Worm (Caenorhabditis elegans) whole organism, L3 larva: ENCODE results near the gene frm-8.

ENCODE experiments used
- ZK546.5 ChIP-seq: sonication (generic microtip); optimal IDR thresholded peaks from 2 replicates; lab custom pipeline; 2017; ENCODE audit warnings: missing biosample characterization, missing genetic modification characterization
- ceh-16 ChIP-seq: sonication (generic microtip); optimal IDR thresholded peaks from 2 replicates; lab custom pipeline; 2017; ENCODE audit warnings: missing biosample characterization, missing genetic modification characterization
- ceh-9 ChIP-seq: sonication (generic microtip); optimal IDR thresholded peaks from 2 replicates; lab custom pipeline; 2018; ENCODE audit warnings: missing biosample characterization, missing genetic modification characterization
- elt-1 ChIP-seq: fragments of 150-350 bp; optimal IDR thresholded peaks from 2 replicates; lab custom pipeline; 2014; ENCODE audit warnings: missing biosample characterization, missing genetic modification characterization
- elt-2 ChIP-seq: sonication (generic microtip); optimal IDR thresholded peaks from 2 replicates; lab custom pipeline; 2016; ENCODE audit warnings: missing genetic modification reagents, mild to moderate bottlenecking, missing genetic modification characterization, missing compliant biosample characterization
- elt-3 ChIP-seq, 3 experiments: fragments of 150-350 bp in 1 of 3; sonication (generic microtip) in 2 of 3; optimal IDR thresholded peaks; 2 replicates in 2 of 3; 4 replicates in 1 of 3; lab custom pipeline; 2014 to 2017; ENCODE audit warnings: missing biosample characterization in 3 of 3, missing genetic modification characterization in 3 of 3
- fkh-10 ChIP-seq: sonication (generic microtip); optimal IDR thresholded peaks from 2 replicates; lab custom pipeline; 2017; ENCODE audit warnings: missing biosample characterization, missing genetic modification reagents, missing genetic modification characterization
- fos-1 ChIP-seq: fragments of 150-350 bp; optimal IDR thresholded peaks from 2 replicates; lab custom pipeline; 2014; ENCODE audit warnings: missing biosample characterization, missing genetic modification characterization
- hmg-11 ChIP-seq: sonication (generic microtip); optimal IDR thresholded peaks from 2 replicates; lab custom pipeline; 2016; ENCODE audit warnings: missing genetic modification characterization, missing compliant biosample characterization
- lin-39 ChIP-seq: fragments of 150-350 bp; optimal IDR thresholded peaks from 2 replicates; lab custom pipeline; 2018; ENCODE audit warnings: missing biosample characterization, missing genetic modification reagents, missing genetic modification characterization
- lsy-12 ChIP-seq: sonication (generic microtip); optimal IDR thresholded peaks from 2 replicates; lab custom pipeline; 2016; ENCODE audit warnings: mild to moderate bottlenecking, missing genetic modification characterization, missing compliant biosample characterization
- mdl-1 ChIP-seq: fragments of 150-350 bp; optimal IDR thresholded peaks from 2 replicates; lab custom pipeline; 2014; ENCODE audit warnings: missing biosample characterization, missing genetic modification characterization
- mml-1 ChIP-seq: fragments of 150-350 bp; sonication (generic microtip); optimal IDR thresholded peaks from 3 replicates; lab custom pipeline; 2014; ENCODE audit warnings: missing biosample characterization, missing genetic modification characterization
- nfya-1 ChIP-seq: sonication (generic microtip); optimal IDR thresholded peaks from 2 replicates; lab custom pipeline; 2017; ENCODE audit warnings: missing genetic modification characterization, mild to moderate bottlenecking, missing compliant biosample characterization, antibody characterized with exemption, moderate library complexity; ENCODE audit not compliant: insufficient read depth
- nhr-23 ChIP-seq: fragments of 150-350 bp; optimal IDR thresholded peaks from 2 replicates; lab custom pipeline; 2014; ENCODE audit warnings: missing biosample characterization, missing genetic modification reagents, missing genetic modification characterization
- nhr-28 ChIP-seq: fragments of 150-350 bp; optimal IDR thresholded peaks from 2 replicates; lab custom pipeline; 2014; ENCODE audit warnings: missing biosample characterization, missing genetic modification characterization
- nhr-43 ChIP-seq: sonication (generic microtip); optimal IDR thresholded peaks from 2 replicates; lab custom pipeline; 2016; ENCODE audit warnings: mild to moderate bottlenecking, missing genetic modification characterization, missing compliant biosample characterization; ENCODE audit not compliant: poor library complexity, severe bottlenecking
- nhr-67 ChIP-seq: fragments of 150-350 bp; optimal IDR thresholded peaks from 2 replicates; lab custom pipeline; 2014; ENCODE audit warnings: missing biosample characterization, missing genetic modification characterization
- nhr-76 ChIP-seq: fragments of 150-350 bp; sonication (generic microtip); optimal IDR thresholded peaks from 5 replicates; lab custom pipeline; 2014; ENCODE audit warnings: missing biosample characterization, missing genetic modification characterization
- nhr-77 ChIP-seq: fragments of 150-350 bp; optimal IDR thresholded peaks from 2 replicates; lab custom pipeline; 2014; ENCODE audit warnings: missing biosample characterization, missing genetic modification characterization
- pqm-1 ChIP-seq: fragments of 150-350 bp; optimal IDR thresholded peaks from 2 replicates; lab custom pipeline; 2017; ENCODE audit warnings: missing biosample characterization, missing genetic modification characterization, inconsistent platforms
- snpc-4 ChIP-seq: fragments of 150-350 bp; optimal IDR thresholded peaks from 2 replicates; lab custom pipeline; 2014; ENCODE audit warnings: missing biosample characterization, missing genetic modification characterization
- tbx-2 ChIP-seq: sonication (generic microtip); optimal IDR thresholded peaks from 2 replicates; lab custom pipeline; 2016; ENCODE audit warnings: mild to moderate bottlenecking, missing genetic modification characterization, missing compliant biosample characterization
- unc-39 ChIP-seq: sonication (generic microtip); optimal IDR thresholded peaks from 4 replicates; lab custom pipeline; 2017; ENCODE audit warnings: missing biosample characterization, missing genetic modification characterization
- zag-1 ChIP-seq: fragments of 150-350 bp; optimal IDR thresholded peaks from 2 replicates; lab custom pipeline; 2014; ENCODE audit warnings: missing biosample characterization, missing genetic modification characterization
- ztf-11 ChIP-seq: fragments of 150-350 bp; optimal IDR thresholded peaks from 2 replicates; lab custom pipeline; 2014; ENCODE audit warnings: missing biosample characterization, missing genetic modification characterization

The frm-8 gene

DNA sequence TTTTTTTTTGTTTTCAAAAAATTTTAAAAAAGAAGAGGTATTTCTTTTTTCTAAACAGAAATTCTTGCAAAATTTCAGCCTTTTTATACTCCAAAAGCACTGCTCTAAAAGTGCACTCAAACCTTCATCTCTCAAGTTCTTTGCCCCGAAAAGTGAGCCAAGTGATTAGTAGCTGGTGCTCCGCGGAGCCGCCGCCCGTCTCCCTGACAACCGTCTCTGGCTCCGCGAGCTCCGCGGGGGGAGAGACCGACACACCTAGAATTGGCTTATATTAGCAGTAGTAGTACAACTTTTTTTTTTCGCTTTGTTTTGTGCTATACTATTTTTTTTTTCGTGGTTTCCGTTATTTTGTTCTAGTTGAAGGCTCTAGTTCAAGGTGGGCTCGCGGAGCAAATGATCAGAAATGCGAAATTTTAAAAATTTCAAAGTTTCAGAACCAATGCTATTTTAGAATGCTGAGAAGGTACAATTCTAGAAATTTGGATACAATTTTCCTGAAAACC, 13.8 kb upstream of the frm-8 start, which contains the start of gene Y53G8AL.1:
TSS of gene Y53G8AL.1 (plus strand) at position 453 of the 503 bp plus-strand sequence.
- TF ChIP-seq nfya-1 (tag; lab: Kevin White, UChicago) (no peak), nhr-77 (tag; lab: Kevin White, UChicago) (no peak), lsy-12 (no peak)

DNA sequence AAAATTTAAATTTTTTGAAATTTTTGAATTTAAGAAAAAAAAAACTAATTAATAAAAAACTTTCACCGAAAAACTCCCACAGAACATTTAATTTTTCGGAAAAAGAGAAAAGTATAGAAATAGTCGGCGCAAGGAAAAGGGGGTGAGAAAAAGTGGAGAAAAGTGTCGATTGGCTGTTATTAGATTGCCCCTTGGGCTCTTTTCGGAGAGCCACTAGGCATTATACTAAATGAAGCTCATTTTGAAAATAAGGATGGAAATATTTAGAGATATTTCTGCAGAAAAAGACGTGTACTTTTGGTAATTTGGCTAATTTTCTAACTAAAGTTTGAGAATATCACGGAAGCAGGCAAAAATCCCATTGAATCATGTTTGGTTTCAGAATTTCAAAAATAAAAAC, 5.2 kb upstream of the frm-8 start:
- TF ChIP-seq ceh-9 (tag; lab: Kevin White, UChicago) (no peak), pqm-1 (tag; lab: Kevin White, UChicago) (no peak), lin-39 (tag; lab: Kevin White, UChicago) (no peak), elt-1 (no peak), nfya-1 (tag; lab: Kevin White, UChicago) (peak; percentile 13), nhr-43 (tag; lab: Kevin White, UChicago) (no peak), zag-1 (tag; lab: Kevin White, UChicago) (no peak), fos-1 (no peak)

- TF ChIP-seq nhr-23 (tag; lab: Kevin White, UChicago): no peak
- no peak for TF ChIP-seq snpc-4 (tag; lab: Kevin White, UChicago)
- no peak for TF ChIP-seq nhr-76 (tag; lab: Kevin White, UChicago)
- no peak for TF ChIP-seq elt-2 (tag; lab: Kevin White, UChicago)
These were observed 3.8 kb upstream of the frm-8 start for ce11 chrIII:3222707-3223106.

- TF ChIP-seq hmg-11 (tag; lab: Kevin White, UChicago) (peak; percentile 78), fkh-10 (GFP tag; lab: Kevin White, UChicago) (peak; percentile 39), unc-39 (tag; lab: Kevin White, UChicago) (no peak), mml-1 (tag; lab: Kevin White, UChicago) (no peak), fos-1 (no peak), nhr-43 (tag; lab: Kevin White, UChicago) (no peak), lin-39 (tag; lab: Kevin White, UChicago) (peak; percentile 10), nfya-1 (tag; lab: Kevin White, UChicago) (peak; percentile 71), lsy-12 (no peak), nhr-67 (tag; lab: Kevin White, UChicago) (no peak)
These were observed 1.3 kb upstream of the frm-8 start for ce11 chrIII:3220287-3220686.

ce11 chrIII:3203589-3203988, 15.4 kb downstream of the frm-8 start:
- TF ChIP-seq ZK546.5 (tag; lab: Kevin White, UChicago): no peak
- no peak for TF ChIP-seq ztf-11
- no peak for TF ChIP-seq pqm-1 (tag; lab: Kevin White, UChicago)
- TF ChIP-seq elt-3 (tag; optimal IDR thresholded peaks at IDR 0.05; lab: Kevin White, UChicago): no peak
- TF ChIP-seq nhr-77 (tag; lab: Kevin White, UChicago): no peak
- TF ChIP-seq fkh-10 (GFP tag; lab: Kevin White, UChicago): no peak
- TF ChIP-seq mdl-1: no peak
- no peak for TF ChIP-seq nhr-28 (tag; lab: Kevin White, UChicago)
- TF ChIP-seq mml-1 (tag; lab: Kevin White, UChicago): no peak

- TF ChIP-seq nhr-77 (tag; lab: Kevin White, UChicago): no peak
- peak; percentile 35 for TF ChIP-seq nfya-1 (tag; lab: Kevin White, UChicago)
These were observed 18.4 kb downstream of the frm-8 start for ce11 chrIII:3200563-3200962.

DNA sequence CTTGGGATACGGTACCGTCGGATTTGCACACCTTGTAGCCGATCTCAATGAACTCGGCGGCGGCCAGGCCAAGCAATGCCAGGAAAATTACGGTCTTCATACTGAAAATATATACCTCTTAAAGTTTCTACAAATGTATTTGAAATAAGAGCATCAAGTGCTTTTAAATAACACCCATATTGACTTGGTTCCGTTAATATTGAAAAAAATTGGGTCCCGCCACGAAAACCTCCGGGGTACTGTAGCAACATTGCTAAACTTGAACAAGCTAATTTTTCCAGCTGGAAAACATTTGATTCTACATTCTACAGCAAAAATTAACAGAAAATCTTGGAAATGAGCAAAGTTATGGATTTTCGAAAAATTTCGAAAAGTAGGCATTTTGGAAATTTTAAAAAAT, 19.5 kb downstream of the frm-8 start, which contains the start of gene heh-1:
TSS of gene heh-1 (minus strand) at position 101 of the 400 bp plus-strand sequence.
- TF ChIP-seq pqm-1 (tag; lab: Kevin White, UChicago) (no peak), elt-3 (tag; optimal IDR thresholded peaks at IDR 0.05; lab: Kevin White, UChicago) (no peak), tbx-2 (tag; lab: Kevin White, UChicago) (no peak), nhr-28 (tag; lab: Kevin White, UChicago) (no peak), mml-1 (tag; lab: Kevin White, UChicago) (no peak), nhr-77 (tag; lab: Kevin White, UChicago) (no peak), ceh-16 (no peak), elt-2 (tag; lab: Kevin White, UChicago) (no peak)
- TF ChIP-seq, all 47 proteins: peak for 0
